Worm (Caenorhabditis elegans) whole organism, L1 larva: ENCODE results near the gene pak-2.

Source experiments
- elt-3 ChIP-seq, 6 experiments: fragments of 150-350 bp in 1 of 6; sonication (generic microtip); optimal IDR thresholded peaks; 2 replicates each; lab custom pipeline; 2017 to 2018; ENCODE audit warnings: missing biosample characterization in 6 of 6, missing genetic modification characterization in 6 of 6, inconsistent platforms in 1 of 6
- lin-13 ChIP-seq: fragments of 150-350 bp; optimal IDR thresholded peaks from 2 replicates; lab custom pipeline; 2014; ENCODE audit warnings: missing biosample characterization, missing genetic modification reagents, missing genetic modification characterization
- nhr-237 ChIP-seq: fragments of 150-350 bp; optimal IDR thresholded peaks from 2 replicates; lab custom pipeline; 2014; ENCODE audit warnings: missing biosample characterization, missing genetic modification characterization
- swsn-7 ChIP-seq: sonication (generic microtip); optimal IDR thresholded peaks from 2 replicates; lab custom pipeline; 2016; ENCODE audit warnings: missing genetic modification characterization, missing compliant biosample characterization
- unc-86 ChIP-seq: sonication (generic microtip); optimal IDR thresholded peaks from 2 replicates; lab custom pipeline; 2016; ENCODE audit warnings: missing genetic modification characterization, missing compliant biosample characterization

DNA sequence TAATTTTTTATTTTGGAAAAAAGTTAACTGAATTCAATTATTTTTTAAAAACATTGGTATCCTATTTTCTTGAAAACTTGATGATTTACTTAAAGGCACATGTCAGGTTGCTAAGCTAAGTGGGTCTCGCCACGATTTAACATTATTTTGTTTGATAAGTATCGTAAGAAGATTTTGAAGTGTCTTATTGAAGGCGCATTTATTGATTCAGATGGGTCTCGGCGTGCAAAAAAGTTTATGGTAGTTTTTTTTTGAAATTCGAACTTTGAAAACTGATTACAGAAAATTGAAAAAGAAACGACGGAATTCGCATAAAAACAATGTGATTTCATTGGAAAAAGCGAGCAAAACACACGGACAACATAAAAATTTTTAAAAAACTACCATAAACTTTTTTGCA, 43.7 kb upstream of the pak-2 start:
- TF ChIP-seq nhr-237 (tag; lab: Kevin White, UChicago), result no peak
- no peak for TF ChIP-seq swsn-7 (tag; lab: Kevin White, UChicago)
- TF ChIP-seq lin-13, result no peak
- no peak for TF ChIP-seq elt-3 (tag; optimal IDR thresholded peaks at IDR 0.05; lab: Kevin White, UChicago)
- no peak for TF ChIP-seq unc-86 (tag; lab: Kevin White, UChicago)
